Worm (Caenorhabditis elegans) whole organism, mixed stage, embryonic: ENCODE measurements around the gene Y94H6A.3.

ENCODE experiments used
- M03D4.4 ChIP-seq: sonication (generic microtip); optimal IDR thresholded peaks from 2 replicates; lab custom pipeline; 2017; ENCODE audit warnings: mild to moderate bottlenecking, missing genetic modification characterization, missing compliant biosample characterization
- bed-3 ChIP-seq: fragments of 200-800 bp; sonication (Bioruptor generic); optimal IDR thresholded peaks from 3 replicates; lab custom pipeline; 2018; ENCODE audit warnings: mild to moderate bottlenecking, missing genetic modification characterization, moderate library complexity, missing compliant biosample characterization
- ceh-39 ChIP-seq: fragments of 150-350 bp; optimal IDR thresholded peaks from 2 replicates; lab custom pipeline; 2014; ENCODE audit warnings: missing biosample characterization, missing genetic modification characterization
- ceh-83 ChIP-seq: fragments of 200-800 bp; sonication (Bioruptor generic); optimal IDR thresholded peaks from 2 replicates; lab custom pipeline; 2018; ENCODE audit warnings: mild to moderate bottlenecking, missing genetic modification characterization, missing compliant biosample characterization
- ces-1 ChIP-seq: fragments of 150-350 bp; optimal IDR thresholded peaks from 2 replicates; lab custom pipeline; 2014; ENCODE audit warnings: missing biosample characterization, missing genetic modification reagents, missing genetic modification characterization
- cnd-1 ChIP-seq: fragments of 200-800 bp; sonication (Bioruptor generic); optimal IDR thresholded peaks from 2 replicates; lab custom pipeline; 2018; ENCODE audit warnings: mild to moderate bottlenecking, missing genetic modification characterization, missing compliant biosample characterization
- drap-1 ChIP-seq: fragments of 200-800 bp; sonication (Bioruptor generic); optimal IDR thresholded peaks from 3 replicates; lab custom pipeline; 2018; ENCODE audit warnings: mild to moderate bottlenecking, missing genetic modification characterization, missing compliant biosample characterization
- elt-3 ChIP-seq: fragments of 150-350 bp; optimal IDR thresholded peaks from 2 replicates; lab custom pipeline; 2014; ENCODE audit warnings: missing biosample characterization, missing genetic modification characterization
- ham-2 ChIP-seq: fragments of 200-800 bp; sonication (Bioruptor generic); optimal IDR thresholded peaks from 2 replicates; lab custom pipeline; 2018; ENCODE audit warnings: mild to moderate bottlenecking, missing genetic modification characterization, missing compliant biosample characterization
- hlh-1 ChIP-seq: fragments of 150-350 bp; optimal IDR thresholded peaks from 2 replicates; lab custom pipeline; 2014; ENCODE audit warnings: missing biosample characterization, missing genetic modification reagents, missing genetic modification characterization
- lin-32 ChIP-seq: fragments of 200-800 bp; sonication (Bioruptor generic); optimal IDR thresholded peaks from 2 replicates; lab custom pipeline; 2018; ENCODE audit warnings: mild to moderate bottlenecking, missing genetic modification characterization, missing compliant biosample characterization
- lsy-2 ChIP-seq: fragments of 150-350 bp; optimal IDR thresholded peaks from 2 replicates; lab custom pipeline; 2014; ENCODE audit warnings: missing biosample characterization, missing genetic modification characterization
- mab-5 ChIP-seq: fragments of 150-350 bp; optimal IDR thresholded peaks from 2 replicates; lab custom pipeline; 2014; ENCODE audit warnings: missing biosample characterization, missing genetic modification characterization
- mep-1 ChIP-seq: fragments of 150-350 bp; optimal IDR thresholded peaks from 2 replicates; lab custom pipeline; 2017; ENCODE audit warnings: missing biosample characterization, missing genetic modification reagents, missing genetic modification characterization, inconsistent platforms
- mls-2 ChIP-seq: sonication (generic microtip); optimal IDR thresholded peaks from 2 replicates; lab custom pipeline; 2016; ENCODE audit warnings: mild to moderate bottlenecking, missing genetic modification characterization, moderate library complexity, missing compliant biosample characterization
- nhr-12 ChIP-seq: fragments of 150-350 bp; optimal IDR thresholded peaks from 2 replicates; lab custom pipeline; 2014; ENCODE audit warnings: missing biosample characterization, missing genetic modification characterization
- nhr-2 ChIP-seq: fragments of 150-350 bp; optimal IDR thresholded peaks from 2 replicates; lab custom pipeline; 2014; ENCODE audit warnings: missing biosample characterization, missing genetic modification characterization
- nhr-237 ChIP-seq: fragments of 150-350 bp; optimal IDR thresholded peaks from 2 replicates; lab custom pipeline; 2014; ENCODE audit warnings: missing biosample characterization, missing genetic modification characterization
- nhr-28 ChIP-seq: fragments of 150-350 bp; optimal IDR thresholded peaks from 2 replicates; lab custom pipeline; 2014; ENCODE audit warnings: missing biosample characterization, missing genetic modification characterization
- nhr-76 ChIP-seq: sonication (generic microtip); optimal IDR thresholded peaks from 2 replicates; lab custom pipeline; 2017; ENCODE audit warnings: missing biosample characterization, missing genetic modification characterization
- pha-4 ChIP-seq: fragments of 150-350 bp; optimal IDR thresholded peaks from 2 replicates; lab custom pipeline; 2018; ENCODE audit warnings: missing biosample characterization, missing genetic modification reagents, missing genetic modification characterization
- sem-2 ChIP-seq: fragments of 200-800 bp; sonication (Bioruptor generic); optimal IDR thresholded peaks from 2 replicates; lab custom pipeline; 2018; ENCODE audit warnings: mild to moderate bottlenecking, missing genetic modification characterization, missing compliant biosample characterization
- snpc-4 ChIP-seq: fragments of 150-350 bp; optimal IDR thresholded peaks from 2 replicates; lab custom pipeline; 2014; ENCODE audit warnings: missing biosample characterization, missing genetic modification characterization
- sptf-1 ChIP-seq: sonication (generic microtip); optimal IDR thresholded peaks from 2 replicates; lab custom pipeline; 2017; ENCODE audit warnings: mild to moderate bottlenecking, missing genetic modification characterization, moderate library complexity, missing compliant biosample characterization
- tbx-8 ChIP-seq: fragments of 200-800 bp; sonication (Bioruptor generic); optimal IDR thresholded peaks from 2 replicates; lab custom pipeline; 2018; ENCODE audit warnings: mild to moderate bottlenecking, missing genetic modification characterization, moderate library complexity, missing compliant biosample characterization
- unc-120 ChIP-seq: sonication (generic microtip); optimal IDR thresholded peaks from 2 replicates; lab custom pipeline; 2017; ENCODE audit warnings: missing genetic modification characterization, missing compliant biosample characterization; ENCODE audit not compliant: poor library complexity, severe bottlenecking
- unc-39 ChIP-seq: fragments of 150-350 bp; optimal IDR thresholded peaks from 2 replicates; lab custom pipeline; 2014; ENCODE audit warnings: missing biosample characterization, missing genetic modification characterization
- unc-62 ChIP-seq: fragments of 150-350 bp; optimal IDR thresholded peaks from 2 replicates; lab custom pipeline; 2014; ENCODE audit warnings: missing biosample characterization, missing genetic modification reagents, missing genetic modification characterization
- zip-8 ChIP-seq: fragments of 150-350 bp; optimal IDR thresholded peaks from 2 replicates; lab custom pipeline; 2014; ENCODE audit warnings: missing biosample characterization, missing genetic modification characterization
- ztf-11 ChIP-seq: fragments of 150-350 bp; optimal IDR thresholded peaks from 2 replicates; lab custom pipeline; 2014; ENCODE audit warnings: missing biosample characterization, missing genetic modification characterization

The Y94H6A.3 gene

ce11 chrIV:2705675-2706074 is 29.4 kb downstream of the Y94H6A.3 start:
- no peak for TF ChIP-seq nhr-12 (tag; lab: Kevin White, UChicago)
- TF ChIP-seq hlh-1 (tag; lab: Kevin White, UChicago) = no peak
- no peak for TF ChIP-seq nhr-28 (tag; lab: Kevin White, UChicago)
- TF ChIP-seq mls-2 (tag; lab: Kevin White, UChicago) = no peak
- TF ChIP-seq ceh-83 (GFP tag; lab: Kevin White, UChicago) = peak; percentile 11

- TF ChIP-seq lin-32 = no peak
- TF ChIP-seq nhr-76 (tag; lab: Kevin White, UChicago) = no peak
- TF ChIP-seq zip-8 (tag; lab: Kevin White, UChicago) = no peak
- TF ChIP-seq nhr-28 (tag; lab: Kevin White, UChicago) = no peak
- TF ChIP-seq mab-5 (tag; lab: Kevin White, UChicago) = no peak
- no peak for TF ChIP-seq nhr-237
- no peak for TF ChIP-seq cnd-1 (tag; lab: Kevin White, UChicago)
- TF ChIP-seq M03D4.4 (tag; lab: Kevin White, UChicago) = no peak
- TF ChIP-seq bed-3 (GFP tag; lab: Kevin White, UChicago) = no peak
- no peak for TF ChIP-seq mep-1 (tag; lab: Kevin White, UChicago)
- no peak for TF ChIP-seq drap-1 (GFP tag; lab: Kevin White, UChicago)
- TF ChIP-seq unc-62 (GFP tag; lab: Kevin White, UChicago) = no peak
- TF ChIP-seq snpc-4 = no peak
- no peak for TF ChIP-seq ces-1 (GFP tag; lab: Kevin White, UChicago)
- no peak for TF ChIP-seq ztf-11 (tag; lab: Kevin White, UChicago)
- no peak for TF ChIP-seq sptf-1 (tag; lab: Kevin White, UChicago)
- TF ChIP-seq pha-4 = no peak
- TF ChIP-seq, all 35 proteins: peak for 0
These were observed 30.7 kb downstream of the Y94H6A.3 start, which contains the start of gene ubc-8 for ce11 chrIV:2707012-2707411. ubc-8 (minus strand) TSS chrIV:2707238.

ce11 chrIV:2708329-2708965 is 32.1 kb downstream of the Y94H6A.3 start:
- peak; percentile 57 for TF ChIP-seq hlh-1 (tag; lab: Kevin White, UChicago)
- peak; percentile 39 for TF ChIP-seq unc-120 (tag; lab: Kevin White, UChicago)
- TF ChIP-seq ceh-83 (GFP tag; lab: Kevin White, UChicago) = no peak
- peak; percentile 9 for TF ChIP-seq unc-62 (GFP tag; lab: Kevin White, UChicago)
- peak; percentile 11 for TF ChIP-seq cnd-1 (tag; lab: Kevin White, UChicago)
- no peak for TF ChIP-seq lin-32
- no peak for TF ChIP-seq ces-1 (GFP tag; lab: Kevin White, UChicago)
- TF ChIP-seq sem-2 (GFP tag; lab: Kevin White, UChicago) = no peak
- TF ChIP-seq unc-39 (tag; lab: Kevin White, UChicago) = no peak
- TF ChIP-seq bed-3 (GFP tag; lab: Kevin White, UChicago) = no peak
- TF ChIP-seq tbx-8 (GFP tag; lab: Kevin White, UChicago) = no peak
- peak; percentile 65 for TF ChIP-seq pha-4
- TF ChIP-seq M03D4.4 (tag; lab: Kevin White, UChicago) = no peak
- TF ChIP-seq ham-2 (GFP tag; lab: Kevin White, UChicago) = peak; percentile 8
- peak; percentile 8 for TF ChIP-seq drap-1 (GFP tag; lab: Kevin White, UChicago)
- TF ChIP-seq lsy-2 (tag; lab: Kevin White, UChicago) = peak; percentile 37
- TF ChIP-seq nhr-237 = peak; percentile 57

- TF ChIP-seq nhr-28 (tag; lab: Kevin White, UChicago) = no peak
- TF ChIP-seq elt-3 (tag; lab: Kevin White, UChicago) = no peak
- no peak for TF ChIP-seq nhr-2 (tag; lab: Kevin White, UChicago)
- TF ChIP-seq sptf-1 (tag; lab: Kevin White, UChicago) = no peak
- TF ChIP-seq ham-2 (GFP tag; lab: Kevin White, UChicago) = no peak
- no peak for TF ChIP-seq M03D4.4 (tag; lab: Kevin White, UChicago)
- TF ChIP-seq cnd-1 (tag; lab: Kevin White, UChicago) = no peak
- no peak for TF ChIP-seq ceh-39 (tag; lab: Kevin White, UChicago)
- no peak for TF ChIP-seq mls-2 (tag; lab: Kevin White, UChicago)
These were observed 33.4 kb downstream of the Y94H6A.3 start for ce11 chrIV:2709590-2710201.
